Worm (Caenorhabditis elegans) whole organism, L4/young adult: ENCODE measurements around the gene T14G8.6.

Experiments
- W03F9.2 ChIP-seq: fragments of 150-350 bp; optimal IDR thresholded peaks from 2 replicates; lab custom pipeline; 2014; ENCODE audit warnings: missing biosample characterization, missing genetic modification characterization
- dao-5 ChIP-seq: sonication (generic microtip); optimal IDR thresholded peaks from 2 replicates; lab custom pipeline; 2016; ENCODE audit warnings: missing genotype, missing genetic modification characterization, moderate library complexity, missing compliant biosample characterization
- him-1 ChIP-seq: sonication (generic microtip); optimal IDR thresholded peaks from 2 replicates; lab custom pipeline; 2016; ENCODE audit warnings: missing genotype, missing genetic modification reagents, missing genetic modification characterization, missing compliant biosample characterization

T14G8.6 gene

DNA sequence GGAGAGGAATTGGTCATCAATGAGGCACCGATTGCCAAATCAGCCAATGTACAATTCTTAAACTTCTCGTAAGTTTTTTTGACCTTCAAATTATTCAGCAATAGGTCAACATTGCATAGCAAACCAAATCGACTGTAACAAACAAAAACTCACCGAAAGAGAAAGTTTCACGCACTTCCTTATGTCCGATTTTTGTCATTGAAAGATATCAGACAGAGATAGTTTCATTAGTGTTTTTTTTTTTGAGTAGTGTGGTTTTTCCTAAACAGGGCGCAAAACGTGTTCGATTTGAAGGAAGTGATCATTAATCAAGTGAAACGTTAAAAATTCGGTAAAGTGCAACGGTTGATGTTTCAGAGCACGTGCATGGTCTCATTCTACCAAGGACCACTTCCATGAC lies 18.5 kb downstream of the T14G8.6 start:
- no peak for TF ChIP-seq dao-5 (tag; lab: Kevin White, UChicago)
- no peak for TF ChIP-seq him-1 (tag; lab: Kevin White, UChicago)
- TF ChIP-seq W03F9.2 (tag; lab: Kevin White, UChicago), result no peak

- no peak for TF ChIP-seq dao-5 (tag; lab: Kevin White, UChicago)
- TF ChIP-seq W03F9.2 (tag; lab: Kevin White, UChicago), result peak; percentile 26
Observed at ce11 chrX:12843530-12843929, 19.1 kb downstream of the T14G8.6 start.

ce11 chrX:12843011-12843410 lies 19.6 kb downstream of the T14G8.6 start, which contains the start of gene C52G5.2:
C52G5.2 (plus strand) TSS chrX:12843311.
- TF ChIP-seq W03F9.2 (tag; lab: Kevin White, UChicago), result no peak
- no peak for TF ChIP-seq him-1 (tag; lab: Kevin White, UChicago)
- no peak for TF ChIP-seq dao-5 (tag; lab: Kevin White, UChicago)

- TF ChIP-seq him-1 (tag; lab: Kevin White, UChicago) (no peak), W03F9.2 (tag; lab: Kevin White, UChicago) (no peak), dao-5 (tag; lab: Kevin White, UChicago) (no peak)
Observed at ce11 chrX:12834848-12835247, 27.8 kb downstream of the T14G8.6 start.

ce11 chrX:12829055-12829454 lies 33.6 kb downstream of the T14G8.6 start:
- TF ChIP-seq him-1 (tag; lab: Kevin White, UChicago), result no peak
- TF ChIP-seq dao-5 (tag; lab: Kevin White, UChicago), result no peak
- no peak for TF ChIP-seq W03F9.2 (tag; lab: Kevin White, UChicago)

DNA sequence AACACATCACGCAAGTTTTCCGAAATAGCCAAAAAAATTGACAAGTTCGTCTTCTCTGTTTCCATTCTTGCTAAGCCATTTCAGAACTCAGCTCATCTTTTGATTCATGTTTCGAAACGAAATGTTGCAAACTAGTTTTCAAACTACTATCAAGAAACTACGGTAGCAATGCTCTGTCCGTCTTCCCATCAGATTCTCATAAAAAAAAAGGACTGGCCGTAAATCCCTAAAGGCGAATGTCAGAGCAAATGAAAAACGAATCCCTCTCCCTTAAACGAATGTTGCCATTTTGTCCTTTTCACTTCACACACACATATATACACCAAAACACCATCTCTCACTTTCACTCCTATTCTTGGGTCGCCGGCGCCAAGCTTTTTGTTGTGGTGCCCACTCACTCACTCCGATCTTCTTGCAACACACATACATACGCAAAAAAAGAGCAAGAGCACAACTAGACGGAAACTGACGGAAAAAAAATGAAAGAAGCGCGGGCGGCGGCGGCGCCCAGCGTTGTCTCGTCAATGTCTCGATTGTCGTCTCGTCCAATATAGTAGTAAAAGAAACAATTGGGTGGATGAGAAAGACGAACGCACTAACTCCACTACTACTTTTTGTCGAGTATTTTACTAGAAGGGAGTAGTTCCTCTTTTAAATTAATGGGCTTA lies 34.8 kb downstream of the T14G8.6 start:
- TF ChIP-seq W03F9.2 (tag; lab: Kevin White, UChicago), result no peak
- no peak for TF ChIP-seq dao-5 (tag; lab: Kevin White, UChicago)
- TF ChIP-seq him-1 (tag; lab: Kevin White, UChicago), result peak; percentile 25

ce11 chrX:12826782-12827181 lies 35.9 kb downstream of the T14G8.6 start:
- TF ChIP-seq dao-5 (tag; lab: Kevin White, UChicago) (no peak), W03F9.2 (tag; lab: Kevin White, UChicago) (no peak), him-1 (tag; lab: Kevin White, UChicago) (no peak)

DNA sequence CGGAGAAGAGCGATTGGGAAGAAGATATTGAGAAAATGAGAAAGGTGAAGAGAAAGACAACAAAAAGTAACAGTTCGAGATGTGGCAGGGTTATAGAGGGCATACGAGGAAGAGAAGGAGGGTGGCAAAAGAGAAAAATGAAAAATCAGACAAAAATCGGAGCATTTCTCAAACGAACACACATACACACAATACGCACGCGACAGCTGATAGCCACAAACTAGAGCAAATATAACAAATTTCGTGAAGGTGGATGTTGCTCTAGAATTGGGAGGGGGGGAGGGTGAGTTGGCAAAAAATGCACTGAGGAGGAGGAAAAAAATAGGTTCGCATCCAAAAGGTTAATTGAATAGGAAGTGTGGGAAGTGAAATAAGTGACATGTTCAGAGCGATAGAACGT lies 37.5 kb downstream of the T14G8.6 start:
- TF ChIP-seq dao-5 (tag; lab: Kevin White, UChicago) (no peak), W03F9.2 (tag; lab: Kevin White, UChicago) (no peak), him-1 (tag; lab: Kevin White, UChicago) (no peak)

DNA sequence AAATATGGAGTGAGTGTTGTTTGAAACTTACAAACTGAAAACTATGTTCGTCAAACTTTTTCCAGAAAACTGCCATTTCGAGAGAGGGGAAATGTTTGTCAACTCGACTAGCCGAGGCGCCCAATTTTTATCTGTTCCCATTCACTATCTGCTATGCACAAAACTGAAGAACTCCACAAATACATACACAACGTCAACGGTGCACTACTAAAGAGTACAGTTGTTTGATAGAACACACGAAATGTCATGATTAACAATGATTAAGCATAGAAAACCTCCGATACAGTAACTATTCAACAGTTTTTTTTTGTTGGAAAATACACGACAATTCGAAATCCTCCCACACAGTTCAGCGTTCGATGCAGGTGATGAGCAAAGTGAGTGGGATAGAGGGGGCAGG lies 43.1 kb downstream of the T14G8.6 start:
- TF ChIP-seq W03F9.2 (tag; lab: Kevin White, UChicago) (no peak), him-1 (tag; lab: Kevin White, UChicago) (no peak), dao-5 (tag; lab: Kevin White, UChicago) (no peak)

- no peak for TF ChIP-seq him-1 (tag; lab: Kevin White, UChicago)
- no peak for TF ChIP-seq dao-5 (tag; lab: Kevin White, UChicago)
- no peak for TF ChIP-seq W03F9.2 (tag; lab: Kevin White, UChicago)
Observed at ce11 chrX:12818768-12819167, 43.9 kb downstream of the T14G8.6 start.

ce11 chrX:12815367-12815766 lies 47.3 kb downstream of the T14G8.6 start:
- TF ChIP-seq dao-5 (tag; lab: Kevin White, UChicago), result no peak
- TF ChIP-seq him-1 (tag; lab: Kevin White, UChicago), result no peak
- TF ChIP-seq W03F9.2 (tag; lab: Kevin White, UChicago), result no peak

ce11 chrX:12813539-12813938 lies 49.1 kb downstream of the T14G8.6 start, which contains the start of gene gei-3:
gei-3 (minus strand) TSS chrX:12813639.
- no peak for TF ChIP-seq W03F9.2 (tag; lab: Kevin White, UChicago)
- TF ChIP-seq dao-5 (tag; lab: Kevin White, UChicago), result no peak
- TF ChIP-seq him-1 (tag; lab: Kevin White, UChicago), result no peak
